Fruit fly (Drosophila melanogaster): Measurements from ENCODE around the gene CAH2.

Gene CAH2

dm6 chr3L:12193485-12193884 lies 16.1 kb downstream of the CAH2 start, which contains the start of gene thoc6:
Gene thoc6 (minus strand): TSS chr3L:12193688.
- TF ChIP-seq Awh (GFP tag; IDR thresholded peaks at IDR 0.05) (no peak), emc (GFP tag; optimal IDR thresholded peaks at IDR 0.05) (no peak), bbx (GFP tag; IDR thresholded peaks at IDR 0.05; ENCODE audit: partially characterized antibody) (no peak), CG17612 (GFP tag; IDR thresholded peaks at IDR 0.05) (no peak), Dll (GFP tag; IDR thresholded peaks at IDR 0.05; ENCODE audit: partially characterized antibody) (0 out of 4 replicates have a peak, but pooled peaks have one; percentile 25), ara (GFP tag; IDR thresholded peaks at IDR 0.05) (no peak), CG9797 (GFP tag; optimal IDR thresholded peaks at IDR 0.05) (peak; percentile 56), kay (GFP tag; optimal IDR thresholded peaks at IDR 0.05) (no peak), D (optimal IDR thresholded peaks at IDR 0.05) (no peak), D (GFP tag; optimal IDR thresholded peaks at IDR 0.05) (no peak), CG1647 (GFP tag; optimal IDR thresholded peaks at IDR 0.05) (no peak), CG10431 (GFP tag; optimal IDR thresholded peaks at IDR 0.05) (no peak), Meics (GFP tag; optimal IDR thresholded peaks at IDR 0.05) (no peak), Stat92E (GFP tag; optimal IDR thresholded peaks at IDR 0.05) (no peak), Ets97D (GFP tag; optimal IDR thresholded peaks at IDR 0.05) (peak; percentile 7), Fer1 (GFP tag; optimal IDR thresholded peaks at IDR 0.05) (no peak), Lpt (GFP tag; optimal IDR thresholded peaks at IDR 0.05) (no peak), cato (GFP tag; optimal IDR thresholded peaks at IDR 0.05; ENCODE audit: borderline replicate concordance) (no peak), bigmax (GFP tag; optimal IDR thresholded peaks at IDR 0.05) (peak; percentile 38), Dp (GFP tag; optimal IDR thresholded peaks at IDR 0.05) (peak; percentile 54), pzg (GFP tag; optimal IDR thresholded peaks at IDR 0.05) (peak; percentile 58), BEAF-32 (GFP tag; optimal IDR thresholded peaks at IDR 0.05) (peak; percentile 21), CG1233 (GFP tag; optimal IDR thresholded peaks at IDR 0.05) (no peak), CHES-1-like (GFP tag; optimal IDR thresholded peaks at IDR 0.05) (no peak), MBD-R2 (GFP tag; IDR thresholded peaks at IDR 0.05) (peak; percentile 77), vvl (GFP tag; IDR thresholded peaks at IDR 0.05) (no peak), CG13894 (tag; optimal IDR thresholded peaks at IDR 0.05) (no peak), D19A (tag; optimal IDR thresholded peaks at IDR 0.05) (no peak), CG34422 (GFP tag; IDR thresholded peaks at IDR 0.05) (peak; percentile 19; the same call in 1 of the 3 replicates), yki (optimal IDR thresholded peaks at IDR 0.05) (no peak), ATbp (GFP tag; optimal IDR thresholded peaks at IDR 0.05) (no peak), CG12769 (tag; optimal IDR thresholded peaks at IDR 0.05) (no peak), CG5180 (GFP tag; optimal IDR thresholded peaks at IDR 0.05) (no peak), CG4360 (GFP tag; IDR thresholded peaks at IDR 0.05) (no peak), CG4617 (GFP tag; optimal IDR thresholded peaks at IDR 0.05; ENCODE audit: borderline replicate concordance) (peak; percentile 7), CG9932 (GFP tag; IDR thresholded peaks at IDR 0.05) (no peak), nau (GFP tag; optimal IDR thresholded peaks at IDR 0.05) (no peak), chif (GFP tag; optimal IDR thresholded peaks at IDR 0.05) (no peak), tna (GFP tag; IDR thresholded peaks at IDR 0.05; ENCODE audit: partially characterized antibody) (no peak), stwl (tag; optimal IDR thresholded peaks at IDR 0.05) (peak; percentile 69), CG9437 (GFP tag; optimal IDR thresholded peaks at IDR 0.05) (peak; percentile 99), Myb (GFP tag; optimal IDR thresholded peaks at IDR 0.05) (peak; percentile 91), sd (tag; optimal IDR thresholded peaks at IDR 0.05) (no peak), Ets65A (GFP tag) (peak; percentile 44), CG8924 (tag; optimal IDR thresholded peaks at IDR 0.05) (no peak), sisA (GFP tag; IDR thresholded peaks at IDR 0.05) (no peak), CG11695 (GFP tag; IDR thresholded peaks at IDR 0.05) (no peak), gcm2 (GFP tag; optimal IDR thresholded peaks at IDR 0.05) (no peak), CG14441 (GFP tag; IDR thresholded peaks at IDR 0.05) (no peak), Vsx1 (GFP tag; optimal IDR thresholded peaks at IDR 0.05) (peak; percentile 9), CG10274 (GFP tag; optimal IDR thresholded peaks at IDR 0.05) (no peak)
